Worm (Caenorhabditis elegans) whole organism, L3 larva: ENCODE measurements around the gene mrpl-53.

ENCODE experiments used
- R02D3.7 ChIP-seq: fragments of 150-350 bp; optimal IDR thresholded peaks from 2 replicates; lab custom pipeline; 2014; ENCODE audit warnings: missing biosample characterization, missing genetic modification characterization
- ZK546.5 ChIP-seq: sonication (generic microtip); optimal IDR thresholded peaks from 2 replicates; lab custom pipeline; 2017; ENCODE audit warnings: missing biosample characterization, missing genetic modification characterization
- aly-2 ChIP-seq: fragments of 150-350 bp; optimal IDR thresholded peaks from 2 replicates; lab custom pipeline; 2014; ENCODE audit warnings: missing biosample characterization, missing genetic modification characterization
- ama-1 ChIP-seq: fragments of 150-350 bp; optimal IDR thresholded peaks from 2 replicates; lab custom pipeline; 2018
- ceh-16 ChIP-seq: sonication (generic microtip); optimal IDR thresholded peaks from 2 replicates; lab custom pipeline; 2017; ENCODE audit warnings: missing biosample characterization, missing genetic modification characterization
- ceh-28 ChIP-seq: fragments of 150-350 bp; optimal IDR thresholded peaks from 2 replicates; lab custom pipeline; 2014; ENCODE audit warnings: missing biosample characterization, missing genetic modification reagents, missing genetic modification characterization
- ceh-82 ChIP-seq: fragments of 150-350 bp; optimal IDR thresholded peaks from 2 replicates; lab custom pipeline; 2014; ENCODE audit warnings: missing biosample characterization, missing genetic modification characterization
- ceh-9 ChIP-seq: sonication (generic microtip); optimal IDR thresholded peaks from 2 replicates; lab custom pipeline; 2018; ENCODE audit warnings: missing biosample characterization, missing genetic modification characterization
- daf-12 ChIP-seq: fragments of 150-350 bp; optimal IDR thresholded peaks from 2 replicates; lab custom pipeline; 2014; ENCODE audit warnings: missing biosample characterization, missing genetic modification reagents, missing genetic modification characterization
- egl-27 ChIP-seq: sonication (generic microtip); optimal IDR thresholded peaks from 4 replicates; lab custom pipeline; 2017; ENCODE audit warnings: missing biosample characterization, missing genetic modification reagents, missing genetic modification characterization
- egl-5 ChIP-seq: fragments of 150-350 bp; optimal IDR thresholded peaks from 2 replicates; lab custom pipeline; 2017; ENCODE audit warnings: missing biosample characterization, missing genetic modification reagents, missing genetic modification characterization, inconsistent platforms
- elt-1 ChIP-seq: fragments of 150-350 bp; optimal IDR thresholded peaks from 2 replicates; lab custom pipeline; 2014; ENCODE audit warnings: missing biosample characterization, missing genetic modification characterization
- elt-2 ChIP-seq: sonication (generic microtip); optimal IDR thresholded peaks from 2 replicates; lab custom pipeline; 2016; ENCODE audit warnings: missing genetic modification reagents, mild to moderate bottlenecking, missing genetic modification characterization, missing compliant biosample characterization
- elt-3 ChIP-seq, 3 experiments: fragments of 150-350 bp in 1 of 3; sonication (generic microtip) in 2 of 3; optimal IDR thresholded peaks; 2 replicates in 2 of 3; 4 replicates in 1 of 3; lab custom pipeline; 2014 to 2017; ENCODE audit warnings: missing biosample characterization in 3 of 3, missing genetic modification characterization in 3 of 3
- eor-1 ChIP-seq, 2 experiments: fragments of 150-350 bp; optimal IDR thresholded peaks; 2 replicates each; lab custom pipeline; 2014 to 2018; ENCODE audit warnings: missing biosample characterization in 2 of 2, missing genetic modification characterization in 2 of 2
- fkh-10 ChIP-seq: sonication (generic microtip); optimal IDR thresholded peaks from 2 replicates; lab custom pipeline; 2017; ENCODE audit warnings: missing biosample characterization, missing genetic modification reagents, missing genetic modification characterization
- fkh-2 ChIP-seq: fragments of 150-350 bp; optimal IDR thresholded peaks from 2 replicates; lab custom pipeline; 2014; ENCODE audit warnings: missing biosample characterization, missing genetic modification reagents, missing genetic modification characterization
- fos-1 ChIP-seq: fragments of 150-350 bp; optimal IDR thresholded peaks from 2 replicates; lab custom pipeline; 2014; ENCODE audit warnings: missing biosample characterization, missing genetic modification characterization
- hmg-11 ChIP-seq: sonication (generic microtip); optimal IDR thresholded peaks from 2 replicates; lab custom pipeline; 2016; ENCODE audit warnings: missing genetic modification characterization, missing compliant biosample characterization
- jun-1 ChIP-seq: fragments of 150-350 bp; optimal IDR thresholded peaks from 2 replicates; lab custom pipeline; 2014; ENCODE audit warnings: missing biosample characterization, missing genetic modification reagents, missing genetic modification characterization
- lin-39 ChIP-seq: fragments of 150-350 bp; optimal IDR thresholded peaks from 2 replicates; lab custom pipeline; 2018; ENCODE audit warnings: missing biosample characterization, missing genetic modification reagents, missing genetic modification characterization
- lsy-12 ChIP-seq: sonication (generic microtip); optimal IDR thresholded peaks from 2 replicates; lab custom pipeline; 2016; ENCODE audit warnings: mild to moderate bottlenecking, missing genetic modification characterization, missing compliant biosample characterization
- mdl-1 ChIP-seq: fragments of 150-350 bp; optimal IDR thresholded peaks from 2 replicates; lab custom pipeline; 2014; ENCODE audit warnings: missing biosample characterization, missing genetic modification characterization
- mml-1 ChIP-seq: fragments of 150-350 bp; sonication (generic microtip); optimal IDR thresholded peaks from 3 replicates; lab custom pipeline; 2014; ENCODE audit warnings: missing biosample characterization, missing genetic modification characterization
- nfya-1 ChIP-seq: sonication (generic microtip); optimal IDR thresholded peaks from 2 replicates; lab custom pipeline; 2017; ENCODE audit warnings: missing genetic modification characterization, mild to moderate bottlenecking, missing compliant biosample characterization, antibody characterized with exemption, moderate library complexity; ENCODE audit not compliant: insufficient read depth
- nhr-11 ChIP-seq: fragments of 150-350 bp; optimal IDR thresholded peaks from 2 replicates; lab custom pipeline; 2014; ENCODE audit warnings: missing biosample characterization, missing genetic modification characterization
- nhr-12 ChIP-seq: fragments of 150-350 bp; optimal IDR thresholded peaks from 2 replicates; lab custom pipeline; 2014; ENCODE audit warnings: missing biosample characterization, missing genetic modification characterization
- nhr-23 ChIP-seq: fragments of 150-350 bp; optimal IDR thresholded peaks from 2 replicates; lab custom pipeline; 2014; ENCODE audit warnings: missing biosample characterization, missing genetic modification reagents, missing genetic modification characterization
- nhr-237 ChIP-seq: fragments of 150-350 bp; optimal IDR thresholded peaks from 2 replicates; lab custom pipeline; 2014; ENCODE audit warnings: missing biosample characterization, missing genetic modification characterization
- nhr-25 ChIP-seq: sonication (generic microtip); optimal IDR thresholded peaks from 2 replicates; lab custom pipeline; 2017; ENCODE audit warnings: missing biosample characterization, missing genetic modification characterization
- nhr-28 ChIP-seq: fragments of 150-350 bp; optimal IDR thresholded peaks from 2 replicates; lab custom pipeline; 2014; ENCODE audit warnings: missing biosample characterization, missing genetic modification characterization
- nhr-43 ChIP-seq: sonication (generic microtip); optimal IDR thresholded peaks from 2 replicates; lab custom pipeline; 2016; ENCODE audit warnings: mild to moderate bottlenecking, missing genetic modification characterization, missing compliant biosample characterization; ENCODE audit not compliant: poor library complexity, severe bottlenecking
- nhr-67 ChIP-seq: fragments of 150-350 bp; optimal IDR thresholded peaks from 2 replicates; lab custom pipeline; 2014; ENCODE audit warnings: missing biosample characterization, missing genetic modification characterization
- nhr-76 ChIP-seq: fragments of 150-350 bp; sonication (generic microtip); optimal IDR thresholded peaks from 5 replicates; lab custom pipeline; 2014; ENCODE audit warnings: missing biosample characterization, missing genetic modification characterization
- nhr-77 ChIP-seq: fragments of 150-350 bp; optimal IDR thresholded peaks from 2 replicates; lab custom pipeline; 2014; ENCODE audit warnings: missing biosample characterization, missing genetic modification characterization
- pha-4 ChIP-seq: fragments of 150-350 bp; optimal IDR thresholded peaks from 2 replicates; lab custom pipeline; 2014; ENCODE audit warnings: missing biosample characterization, missing genetic modification reagents, missing genetic modification characterization
- pqm-1 ChIP-seq: fragments of 150-350 bp; optimal IDR thresholded peaks from 2 replicates; lab custom pipeline; 2017; ENCODE audit warnings: missing biosample characterization, missing genetic modification characterization, inconsistent platforms
- sea-2 ChIP-seq: fragments of 150-350 bp; sonication (generic microtip); optimal IDR thresholded peaks from 4 replicates; lab custom pipeline; 2014; ENCODE audit warnings: missing biosample characterization, missing genetic modification reagents, missing genetic modification characterization
- skn-1 ChIP-seq: fragments of 150-350 bp; optimal IDR thresholded peaks from 2 replicates; lab custom pipeline; 2014; ENCODE audit warnings: missing biosample characterization, missing genetic modification characterization
- snpc-4 ChIP-seq: fragments of 150-350 bp; optimal IDR thresholded peaks from 2 replicates; lab custom pipeline; 2014; ENCODE audit warnings: missing biosample characterization, missing genetic modification characterization
- tbx-2 ChIP-seq: sonication (generic microtip); optimal IDR thresholded peaks from 2 replicates; lab custom pipeline; 2016; ENCODE audit warnings: mild to moderate bottlenecking, missing genetic modification characterization, missing compliant biosample characterization
- unc-39 ChIP-seq: sonication (generic microtip); optimal IDR thresholded peaks from 4 replicates; lab custom pipeline; 2017; ENCODE audit warnings: missing biosample characterization, missing genetic modification characterization
- unc-62 ChIP-seq: fragments of 150-350 bp; sonication (generic microtip); optimal IDR thresholded peaks from 4 replicates; lab custom pipeline; 2014; ENCODE audit warnings: missing biosample characterization, missing genetic modification reagents, missing genetic modification characterization
- ztf-11 ChIP-seq: fragments of 150-350 bp; optimal IDR thresholded peaks from 2 replicates; lab custom pipeline; 2014; ENCODE audit warnings: missing biosample characterization, missing genetic modification characterization
- ztf-4 ChIP-seq: fragments of 150-350 bp; optimal IDR thresholded peaks from 2 replicates; lab custom pipeline; 2014; ENCODE audit warnings: missing biosample characterization, missing genetic modification characterization

mrpl-53 gene

ce11 chrII:9619402-9619862 is 22.0 kb downstream of the mrpl-53 start:
- TF ChIP-seq R02D3.7 (tag; lab: Kevin White, UChicago) (peak; percentile 9), sea-2 (no peak), mdl-1 (tag; lab: Kevin White, UChicago) (peak; percentile 18), elt-1 (tag; lab: Kevin White, UChicago) (peak; percentile 89), ceh-28 (peak; percentile 74), nhr-28 (tag; lab: Kevin White, UChicago) (no peak), nfya-1 (tag; lab: Kevin White, UChicago) (peak; percentile 40), ztf-4 (tag; lab: Kevin White, UChicago) (no peak), lsy-12 (peak; percentile 4), elt-3 (tag; optimal IDR thresholded peaks at IDR 0.05; lab: Kevin White, UChicago) (peak in 2 of 3 experiments; percentile 34 to 92), ceh-82 (tag; lab: Kevin White, UChicago) (peak; percentile 40), nhr-77 (tag; lab: Kevin White, UChicago) (peak; percentile 20), nhr-237 (tag; lab: Kevin White, UChicago) (no peak), elt-2 (peak; percentile 75), lin-39 (peak; percentile 48), fkh-10 (GFP tag; lab: Kevin White, UChicago) (no peak), nhr-25 (tag; lab: Kevin White, UChicago) (peak; percentile 76), nhr-76 (no peak), pha-4 (tag; lab: Kevin White, UChicago) (peak; percentile 47), daf-12 (no peak), ztf-11 (no peak), unc-39 (tag; lab: Kevin White, UChicago) (no peak), nhr-23 (tag; lab: Kevin White, UChicago) (peak; percentile 70), jun-1 (tag; lab: Kevin White, UChicago) (peak; percentile 57), eor-1 (tag; optimal IDR thresholded peaks at IDR 0.05; lab: Kevin White, UChicago) (no peak), ceh-9 (tag; lab: Kevin White, UChicago) (no peak), ama-1 (lab: Kevin White, UChicago) (peak; percentile 92), pqm-1 (tag; lab: Kevin White, UChicago) (peak; percentile 44)

DNA sequence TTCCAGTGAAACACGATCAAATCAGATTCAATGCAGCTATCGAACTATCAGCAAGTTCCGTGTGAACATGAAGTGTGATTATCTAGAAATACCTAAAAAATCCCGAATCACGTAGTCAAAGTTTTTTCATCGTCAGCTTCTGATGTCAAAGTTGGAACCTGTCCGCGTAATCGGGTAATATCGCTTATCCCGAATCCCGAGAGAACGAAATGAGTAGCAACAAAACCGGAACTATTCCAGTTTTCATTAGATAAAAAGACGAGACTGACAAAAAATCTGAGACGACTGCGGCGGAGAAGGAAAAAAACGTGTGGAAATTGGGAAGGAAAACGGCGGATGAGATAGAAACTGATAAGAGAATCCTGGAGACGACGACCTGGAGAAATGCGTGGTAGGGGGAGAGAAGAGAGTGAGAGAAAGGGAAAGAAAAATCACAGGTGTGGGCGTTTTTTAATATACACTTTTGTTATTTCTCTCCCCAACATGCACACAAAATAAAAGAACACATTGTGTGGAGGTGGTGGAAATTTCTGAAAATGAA is 22.6 kb downstream of the mrpl-53 start:
- TF ChIP-seq egl-5 (tag; lab: Kevin White, UChicago) (no peak), ceh-9 (tag; lab: Kevin White, UChicago) (no peak), elt-2 (peak; percentile 68), tbx-2 (tag; lab: Kevin White, UChicago) (no peak), elt-1 (tag; lab: Kevin White, UChicago) (no peak), ceh-28 (no peak), pha-4 (tag; lab: Kevin White, UChicago) (no peak), nhr-76 (no peak), ceh-16 (no peak), nhr-28 (tag; lab: Kevin White, UChicago) (no peak), fkh-10 (GFP tag; lab: Kevin White, UChicago) (no peak), sea-2 (no peak), lsy-12 (no peak), aly-2 (tag; lab: Kevin White, UChicago) (no peak), nhr-237 (tag; lab: Kevin White, UChicago) (no peak), nhr-23 (tag; lab: Kevin White, UChicago) (peak; percentile 10), ZK546.5 (tag; lab: Kevin White, UChicago) (no peak), skn-1 (tag; lab: Kevin White, UChicago) (no peak), nhr-77 (tag; lab: Kevin White, UChicago) (no peak), fkh-2 (tag; lab: Kevin White, UChicago) (no peak), nfya-1 (tag; lab: Kevin White, UChicago) (peak; percentile 43), nhr-67 (tag; lab: Kevin White, UChicago) (no peak), unc-39 (tag; lab: Kevin White, UChicago) (no peak), eor-1 (tag; optimal IDR thresholded peaks at IDR 0.05; lab: Kevin White, UChicago) (no peak), nhr-43 (tag; lab: Kevin White, UChicago) (no peak), unc-62 (GFP tag; lab: Kevin White, UChicago) (no peak), nhr-25 (tag; lab: Kevin White, UChicago) (no peak), fos-1 (tag; lab: Kevin White, UChicago) (no peak), pqm-1 (tag; lab: Kevin White, UChicago) (no peak), ama-1 (lab: Kevin White, UChicago) (peak; percentile 81), nhr-12 (tag; lab: Kevin White, UChicago) (no peak), egl-27 (tag; lab: Kevin White, UChicago) (no peak), lin-39 (no peak), jun-1 (tag; lab: Kevin White, UChicago) (no peak), nhr-11 (tag; lab: Kevin White, UChicago) (no peak), mdl-1 (tag; lab: Kevin White, UChicago) (no peak), ceh-82 (tag; lab: Kevin White, UChicago) (no peak), hmg-11 (tag; lab: Kevin White, UChicago) (no peak), ztf-11 (no peak), R02D3.7 (tag; lab: Kevin White, UChicago) (no peak), elt-3 (tag; optimal IDR thresholded peaks at IDR 0.05; lab: Kevin White, UChicago) (peak in 1 of 3 experiments; percentile 43), snpc-4 (no peak), mml-1 (tag; lab: Kevin White, UChicago) (no peak), daf-12 (no peak)
